Fruit fly (Drosophila melanogaster): ENCODE data around the gene CG32409.

DNA sequence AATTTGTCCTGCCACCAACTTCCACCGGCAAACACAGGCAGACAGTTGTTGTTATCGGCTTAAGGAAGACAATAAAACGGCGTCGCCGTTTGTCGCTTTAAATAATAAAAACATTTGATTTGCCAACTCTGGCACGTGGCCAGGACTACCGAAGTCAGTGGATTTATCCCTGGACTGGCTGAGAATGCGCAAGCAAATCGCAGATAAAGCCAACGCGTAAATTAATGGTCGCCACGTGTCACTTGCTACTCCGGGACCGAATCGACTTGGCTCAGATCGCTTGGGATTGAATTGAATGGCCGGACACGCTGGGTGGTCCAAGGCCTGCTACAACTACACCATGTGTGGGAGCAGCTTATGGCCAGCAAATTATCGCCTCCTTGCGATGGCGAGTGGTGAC is 6.3 kb upstream of the CG32409 start:
- TF ChIP-seq EcR (GFP tag; optimal IDR thresholded peaks at IDR 0.05) (no peak), pan (optimal IDR thresholded peaks at IDR 0.05) (no peak)
